Fruit fly (Drosophila melanogaster): ENCODE measurements around the gene CG10657.

CG10657 gene

dm6 chr3L:12495312-12495725, 1.7 kb downstream of the CG10657 start (continued):
- peak; percentile 57 for TF ChIP-seq CG12391 (tag; optimal IDR thresholded peaks at IDR 0.05)
- no peak for TF ChIP-seq pan (optimal IDR thresholded peaks at IDR 0.05)
- TF ChIP-seq pan (GFP tag; optimal IDR thresholded peaks at IDR 0.05 in 1 of 2, IDR thresholded peaks at IDR 0.05 in 1 of 2): peak in 1 of 2 experiments; percentile 22
- TF ChIP-seq nom (GFP tag; optimal IDR thresholded peaks at IDR 0.05): peak; percentile 79
- 0 out of 2 replicates have a peak, but pooled peaks have one; percentile 11 for TF ChIP-seq ssp (GFP tag; IDR thresholded peaks at IDR 0.05)
- TF ChIP-seq CG12942 (GFP tag; optimal IDR thresholded peaks at IDR 0.05): no peak
- peak; percentile 3 for TF ChIP-seq CG7786 (GFP tag; optimal IDR thresholded peaks at IDR 0.05)
- peak in 1 of 2 experiments; percentile 9 for TF ChIP-seq Pdp1 (GFP tag; optimal IDR thresholded peaks at IDR 0.05)
- peak; percentile 36 for TF ChIP-seq CG8924 (tag; optimal IDR thresholded peaks at IDR 0.05)
- TF ChIP-seq mam (GFP tag; optimal IDR thresholded peaks at IDR 0.05): peak; percentile 8
- TF ChIP-seq gem (tag; optimal IDR thresholded peaks at IDR 0.05): peak; percentile 66
- TF ChIP-seq chinmo (GFP tag; IDR thresholded peaks at IDR 0.05; ENCODE audit: partially characterized antibody): no peak
- no peak for TF ChIP-seq eve (GFP tag; optimal IDR thresholded peaks at IDR 0.05)
- peak; percentile 33 for TF ChIP-seq Hsf (GFP tag; optimal IDR thresholded peaks at IDR 0.05)
- peak; percentile 35 for TF ChIP-seq az2 (GFP tag; optimal IDR thresholded peaks at IDR 0.05)
- TF ChIP-seq nerfin-1 (tag; optimal IDR thresholded peaks at IDR 0.05): peak; percentile 35
- no peak for TF ChIP-seq CG12071 (GFP tag; optimal IDR thresholded peaks at IDR 0.05)
- peak; percentile 11 for TF ChIP-seq Ets65A (GFP tag)
- peak; percentile 16 for TF ChIP-seq CG18619 (GFP tag; optimal IDR thresholded peaks at IDR 0.05)
- peak; percentile 31 for TF ChIP-seq NfI (GFP tag; optimal IDR thresholded peaks at IDR 0.05)
- TF ChIP-seq Oli (tag; optimal IDR thresholded peaks at IDR 0.05): peak; percentile 43
- no peak for TF ChIP-seq CG4854 (GFP tag; optimal IDR thresholded peaks at IDR 0.05)
- peak; percentile 0 for TF ChIP-seq sug (tag; optimal IDR thresholded peaks at IDR 0.05)
- TF ChIP-seq zfh2 (GFP tag; optimal IDR thresholded peaks at IDR 0.05): no peak
- no peak for TF ChIP-seq Trl (optimal IDR thresholded peaks at IDR 0.05)
- no peak for TF ChIP-seq Trl (GFP tag; optimal IDR thresholded peaks at IDR 0.05)
- no peak; the same call in 1 of the 2 replicates for TF ChIP-seq Atf6 (GFP tag; IDR thresholded peaks at IDR 0.05)
- TF ChIP-seq CG8388 (GFP tag; optimal IDR thresholded peaks at IDR 0.05): peak; percentile 48
- TF ChIP-seq croc (GFP tag; conservative IDR thresholded peaks at IDR 0.05): no peak
- TF ChIP-seq CG7271 (tag; optimal IDR thresholded peaks at IDR 0.05): no peak
- TF ChIP-seq CG32532 (GFP tag; IDR thresholded peaks at IDR 0.05): peak; percentile 4; the same call in 1 of the 2 replicates
- peak; percentile 35 for TF ChIP-seq CG10654 (GFP tag; optimal IDR thresholded peaks at IDR 0.05)
- TF ChIP-seq CG10209 (GFP tag; optimal IDR thresholded peaks at IDR 0.05): peak; percentile 35
- peak; percentile 71 for TF ChIP-seq lbe (GFP tag; optimal IDR thresholded peaks at IDR 0.05)
- TF ChIP-seq CG8089 (GFP tag; optimal IDR thresholded peaks at IDR 0.05): no peak
- peak in 1 of 2 experiments; percentile 58 for TF ChIP-seq Hr51 (GFP tag; optimal IDR thresholded peaks at IDR 0.05)
- TF ChIP-seq bcd (GFP tag; optimal IDR thresholded peaks at IDR 0.05): peak; percentile 15
- peak; percentile 32 for TF ChIP-seq unpg (GFP tag; optimal IDR thresholded peaks at IDR 0.05)
- TF ChIP-seq CG32772 (GFP tag; IDR thresholded peaks at IDR 0.05): 0 out of 2 replicates have a peak, but pooled peaks have one; percentile 11
- no peak for TF ChIP-seq CG31365 (tag; optimal IDR thresholded peaks at IDR 0.05)
- peak; percentile 59 for TF ChIP-seq Drgx (GFP tag; IDR thresholded peaks at IDR 0.05)
- peak in 1 of 3 experiments; percentile 42 for TF ChIP-seq lola (GFP tag; optimal IDR thresholded peaks at IDR 0.05)
- peak; percentile 68 for TF ChIP-seq CG18262 (tag; optimal IDR thresholded peaks at IDR 0.05)
- TF ChIP-seq CG2712 (tag; optimal IDR thresholded peaks at IDR 0.05): peak; percentile 59
- TF ChIP-seq Ptx1 (GFP tag; IDR thresholded peaks at IDR 0.05): 0 out of 2 replicates have a peak, but pooled peaks have one; percentile 27
- TF ChIP-seq bab2 (GFP tag; optimal IDR thresholded peaks at IDR 0.05): peak; percentile 11
- peak in 1 of 2 experiments; percentile 3 for TF ChIP-seq dpn (GFP tag; optimal IDR thresholded peaks at IDR 0.05)
- peak; percentile 46 for TF ChIP-seq tap (tag; optimal IDR thresholded peaks at IDR 0.05)
- peak; percentile 46 for TF ChIP-seq CG17829 (tag; optimal IDR thresholded peaks at IDR 0.05)
- peak; percentile 18 for TF ChIP-seq CG1603 (tag; optimal IDR thresholded peaks at IDR 0.05)

Data from whole organism, embryonic.